Fruit fly (Drosophila melanogaster) whole organism, embryonic: ENCODE measurements around the gene CG13386.

Experiments
- Adf1 ChIP-seq: fragments of 200-800 bp; sonication (Bioruptor generic); IDR thresholded peaks from 2 replicates; pipeline ENCODE4 v1.3.6; 2022; ENCODE audit warnings: missing biosample characterization, missing genetic modification characterization
- BtbVII ChIP-seq: fragments of 200-800 bp; sonication (Bioruptor generic); optimal IDR thresholded peaks from 3 replicates; lab custom pipeline; 2017; ENCODE audit warnings: missing biosample characterization, mild to moderate bottlenecking, missing genetic modification characterization
- CG10959 ChIP-seq: fragments of 200-800 bp; sonication (Bioruptor generic); IDR thresholded peaks from 2 replicates; pipeline ENCODE4 v1.3.6; 2022; ENCODE audit warnings: missing biosample characterization, missing genetic modification characterization
- CG11398 ChIP-seq: fragments of 200-800 bp; sonication (Bioruptor generic); optimal IDR thresholded peaks from 2 replicates; lab custom pipeline; 2016; ENCODE audit warnings: missing biosample characterization, missing genetic modification characterization
- CG11504 ChIP-seq: fragments of 200-800 bp; sonication (Bioruptor generic); optimal IDR thresholded peaks from 3 replicates; lab custom pipeline; 2019; ENCODE audit warnings: missing biosample characterization, mild to moderate bottlenecking, missing genetic modification characterization, moderate library complexity
- CG12391 ChIP-seq: fragments of 200-800 bp; sonication (Bioruptor generic); optimal IDR thresholded peaks from 3 replicates; lab custom pipeline; 2018; ENCODE audit warnings: missing biosample characterization, mild to moderate bottlenecking, missing genetic modification characterization, moderate library complexity
- CG14860 ChIP-seq: fragments of 200-800 bp; sonication (Bioruptor generic); IDR thresholded peaks from 3 replicates; pipeline ENCODE4 v1.3.6; 2022; ENCODE audit warnings: missing biosample characterization, missing genetic modification characterization; ENCODE audit not compliant: partially characterized antibody
- CG15011 ChIP-seq: fragments of 200-800 bp; sonication (Bioruptor generic); optimal IDR thresholded peaks from 3 replicates; lab custom pipeline; 2018; ENCODE audit warnings: missing biosample characterization, mild to moderate bottlenecking, missing genetic modification characterization
- CG1602 ChIP-seq: fragments of 200-800 bp; sonication (Bioruptor generic); optimal IDR thresholded peaks from 3 replicates; lab custom pipeline; 2016; ENCODE audit warnings: missing biosample characterization, missing genetic modification characterization
- CG18262 ChIP-seq: fragments of 200-800 bp; optimal IDR thresholded peaks from 3 replicates; lab custom pipeline; 2019; ENCODE audit warnings: missing biosample characterization, mild to moderate bottlenecking, missing genetic modification characterization, moderate library complexity
- CG2875 ChIP-seq: fragments of 200-800 bp; sonication (Bioruptor generic); optimal IDR thresholded peaks from 2 replicates; lab custom pipeline; 2017; ENCODE audit warnings: missing biosample characterization, mild to moderate bottlenecking, missing genetic modification characterization, missing genetic modification reagents
- CG31365 ChIP-seq: fragments of 200-800 bp; sonication (Bioruptor generic); optimal IDR thresholded peaks from 2 replicates; lab custom pipeline; 2018; ENCODE audit warnings: missing biosample characterization, mild to moderate bottlenecking, missing genetic modification characterization
- CG4282 ChIP-seq: fragments of 200-800 bp; sonication (Bioruptor generic); optimal IDR thresholded peaks from 2 replicates; lab custom pipeline; 2016; ENCODE audit warnings: missing biosample characterization, missing genetic modification characterization
- CG5245 ChIP-seq: fragments of 200-800 bp; sonication (Bioruptor generic); optimal IDR thresholded peaks from 3 replicates; lab custom pipeline; 2016; ENCODE audit warnings: missing biosample characterization, missing genetic modification characterization
- CG6689 ChIP-seq: fragments of 200-800 bp; sonication (Bioruptor generic); IDR thresholded peaks from 2 replicates; pipeline ENCODE4 v1.3.6; 2022; ENCODE audit warnings: missing biosample characterization, missing genetic modification characterization
- CG7271 ChIP-seq: fragments of 200-800 bp; sonication (Bioruptor generic); optimal IDR thresholded peaks from 2 replicates; lab custom pipeline; 2018; ENCODE audit warnings: missing biosample characterization, mild to moderate bottlenecking, missing genetic modification characterization, moderate library complexity
- CG7372 ChIP-seq: fragments of 200-800 bp; sonication (Bioruptor generic); IDR thresholded peaks from 2 replicates; pipeline ENCODE4 v1.3.6; 2022; ENCODE audit warnings: missing biosample characterization, missing genetic modification characterization
- Camta ChIP-seq: fragments of 200-800 bp; sonication (Bioruptor generic); optimal IDR thresholded peaks from 2 replicates; lab custom pipeline; 2016; ENCODE audit warnings: missing biosample characterization, missing genetic modification characterization
- Dbx ChIP-seq: fragments of 200-800 bp; sonication (Bioruptor generic); IDR thresholded peaks from 3 replicates; pipeline ENCODE4 v1.3.6; 2022; ENCODE audit warnings: missing biosample characterization, missing genetic modification characterization
- Doc3 ChIP-seq: fragments of 200-800 bp; sonication (Bioruptor generic); IDR thresholded peaks from 3 replicates; pipeline ENCODE4 v1.3.6; 2022; ENCODE audit warnings: missing biosample characterization, missing genetic modification characterization; ENCODE audit not compliant: partially characterized antibody
- Dref ChIP-seq: fragments of 200-800 bp; sonication (Bioruptor generic); IDR thresholded peaks from 2 replicates; pipeline ENCODE4 v1.3.6; 2022; ENCODE audit warnings: missing biosample characterization, missing genetic modification characterization
- Fer3 ChIP-seq: fragments of 200-800 bp; sonication (Bioruptor generic); optimal IDR thresholded peaks from 2 replicates; lab custom pipeline; 2018; ENCODE audit warnings: missing biosample characterization, mild to moderate bottlenecking, missing genetic modification characterization, moderate library complexity
- HHEX ChIP-seq: fragments of 200-800 bp; sonication (Bioruptor generic); optimal IDR thresholded peaks from 3 replicates; lab custom pipeline; 2017; ENCODE audit warnings: missing biosample characterization, mild to moderate bottlenecking, missing genetic modification characterization, missing genetic modification reagents
- HLHmδ ChIP-seq: fragments of 200-800 bp; sonication (Bioruptor generic); optimal IDR thresholded peaks from 2 replicates; lab custom pipeline; 2018; ENCODE audit warnings: missing biosample characterization, mild to moderate bottlenecking, missing genetic modification characterization, moderate library complexity
- Hand ChIP-seq: fragments of 200-800 bp; sonication (Bioruptor generic); optimal IDR thresholded peaks from 2 replicates; lab custom pipeline; 2017; ENCODE audit warnings: mild to moderate bottlenecking, missing biosample characterization, missing genetic modification reagents, missing genetic modification characterization
- Hmr ChIP-seq: fragments of 200-800 bp; sonication (Bioruptor generic); optimal IDR thresholded peaks from 3 replicates; lab custom pipeline; 2017; ENCODE audit warnings: mild to moderate bottlenecking, missing biosample characterization, missing genetic modification reagents, missing genetic modification characterization
- Jarid2 ChIP-seq: fragments of 200-800 bp; sonication (Bioruptor generic); optimal IDR thresholded peaks from 3 replicates; lab custom pipeline; 2017; ENCODE audit warnings: mild to moderate bottlenecking, missing biosample characterization, missing genetic modification reagents, missing genetic modification characterization
- Oaz ChIP-seq: fragments of 200-800 bp; sonication (Bioruptor generic); IDR thresholded peaks from 2 replicates; pipeline ENCODE4 v1.3.6; 2022; ENCODE audit warnings: missing biosample characterization, missing genetic modification characterization
- Poxn ChIP-seq: fragments of 200-800 bp; sonication (Bioruptor generic); IDR thresholded peaks from 2 replicates; pipeline ENCODE4 v1.3.6; 2022; ENCODE audit warnings: missing biosample characterization, missing genetic modification characterization
- Rfx ChIP-seq: fragments of 200-800 bp; sonication (Bioruptor generic); IDR thresholded peaks from 2 replicates; pipeline ENCODE4 v1.3.6; 2022; ENCODE audit warnings: missing biosample characterization, missing genetic modification characterization
- Sox100B ChIP-seq: fragments of 200-800 bp; sonication (Bioruptor generic); optimal IDR thresholded peaks from 3 replicates; lab custom pipeline; 2018; ENCODE audit warnings: missing biosample characterization, mild to moderate bottlenecking, missing genetic modification characterization
- Sry-β ChIP-seq: fragments of 200-800 bp; sonication (Bioruptor generic); optimal IDR thresholded peaks from 2 replicates; lab custom pipeline; 2018; ENCODE audit warnings: missing biosample characterization, mild to moderate bottlenecking, missing genetic modification characterization, moderate library complexity
- Taf1 ChIP-seq: fragments of 200-800 bp; sonication (Bioruptor generic); IDR thresholded peaks from 2 replicates; pipeline ENCODE4 v1.3.6; 2022; ENCODE audit warnings: missing biosample characterization, missing genetic modification characterization
- cg ChIP-seq: fragments of 200-800 bp; sonication (Bioruptor generic); optimal IDR thresholded peaks from 3 replicates; lab custom pipeline; 2019; ENCODE audit warnings: missing biosample characterization, mild to moderate bottlenecking, missing genetic modification characterization, moderate library complexity
- ci ChIP-seq: fragments of 200-800 bp; sonication (Bioruptor generic); IDR thresholded peaks from 3 replicates; pipeline ENCODE4 v1.3.6; 2022; ENCODE audit warnings: missing biosample characterization, missing genetic modification characterization
- hbn ChIP-seq: fragments of 200-800 bp; sonication (Bioruptor generic); IDR thresholded peaks from 2 replicates; pipeline ENCODE4 v1.3.6; 2022; ENCODE audit warnings: missing biosample characterization, missing genetic modification characterization; ENCODE audit not compliant: partially characterized antibody
- ken ChIP-seq: fragments of 200-800 bp; sonication (Bioruptor generic); IDR thresholded peaks from 3 replicates; pipeline ENCODE4 v1.3.6; 2022; ENCODE audit warnings: missing biosample characterization, missing genetic modification characterization
- klu ChIP-seq: fragments of 200-800 bp; sonication (Bioruptor generic); IDR thresholded peaks from 2 replicates; pipeline ENCODE4 v1.3.6; 2022; ENCODE audit warnings: missing biosample characterization, missing genetic modification characterization
- lov ChIP-seq, 2 experiments: fragments of 200-800 bp in 1 of 2; fragments of >200 bp in 1 of 2; sonication (Bioruptor generic) in 1 of 2; IDR thresholded peaks in 1 of 2; optimal IDR thresholded peaks in 1 of 2; 2 replicates in 1 of 2; 3 replicates in 1 of 2; pipeline versions ENCODE4 v1.3.6 to Lab custom; 2017 to 2022; ENCODE audit warnings: missing biosample characterization in 1 of 2, missing genetic modification characterization in 1 of 2
- nmo ChIP-seq: fragments of 200-800 bp; sonication (Bioruptor generic); optimal IDR thresholded peaks from 2 replicates; lab custom pipeline; 2018; ENCODE audit warnings: missing biosample characterization, mild to moderate bottlenecking, missing genetic modification characterization, moderate library complexity
- nom ChIP-seq: fragments of 200-800 bp; sonication (Bioruptor generic); optimal IDR thresholded peaks from 2 replicates; lab custom pipeline; 2017; ENCODE audit warnings: missing biosample characterization, missing genetic modification characterization, mild to moderate bottlenecking, moderate library complexity, missing genetic modification reagents
- pho ChIP-seq: fragments of 200-800 bp; sonication (Bioruptor generic); optimal IDR thresholded peaks from 2 replicates; lab custom pipeline; 2016; ENCODE audit warnings: missing biosample characterization, missing genetic modification characterization
- row ChIP-seq: fragments of 200-800 bp; sonication (Bioruptor generic); IDR thresholded peaks from 3 replicates; pipeline ENCODE4 v1.3.6; 2022; ENCODE audit warnings: missing biosample characterization, missing genetic modification characterization
- schlank ChIP-seq: fragments of 200-800 bp; sonication (Bioruptor generic); optimal IDR thresholded peaks from 2 replicates; lab custom pipeline; 2018; ENCODE audit warnings: missing biosample characterization, mild to moderate bottlenecking, missing genetic modification characterization
- slbo ChIP-seq: fragments of 200-800 bp; sonication (Bioruptor generic); IDR thresholded peaks from 2 replicates; pipeline ENCODE4 v1.3.6; 2022; ENCODE audit warnings: missing biosample characterization, missing genetic modification characterization
- sug ChIP-seq: fragments of 200-800 bp; optimal IDR thresholded peaks from 2 replicates; lab custom pipeline; 2019; ENCODE audit warnings: missing biosample characterization, mild to moderate bottlenecking, missing genetic modification characterization, moderate library complexity
- tgo ChIP-seq: fragments of 200-800 bp; sonication (Bioruptor generic); IDR thresholded peaks from 3 replicates; pipeline ENCODE4 v1.3.6; 2022; ENCODE audit warnings: missing biosample characterization, missing genetic modification characterization
- vnd ChIP-seq: fragments of 200-800 bp; sonication (Bioruptor generic); IDR thresholded peaks from 3 replicates; pipeline ENCODE4 v1.3.6; 2022; ENCODE audit warnings: missing biosample characterization, missing genetic modification characterization; ENCODE audit not compliant: partially characterized antibody

Gene CG13386

dm6 chr2L:8364006-8364956, 34.5 kb upstream of the CG13386 start, which contains the start of the genes RpS13 and CSN8 (continued):
- TF ChIP-seq Doc3 (GFP tag; lab: Robert Waterston, UW) (peak; percentile 93), Hand (GFP tag; lab: Kevin White, UChicago) (no peak), CG1602 (GFP tag; lab: Kevin White, UChicago) (no peak), Jarid2 (GFP tag; lab: Kevin White, UChicago) (peak; percentile 36), Oaz (GFP tag; lab: Robert Waterston, UW) (no peak), Sry-β (GFP tag; lab: Kevin White, UChicago) (no peak), schlank (tag; lab: Kevin White, UChicago) (no peak), Taf1 (no peak), CG18262 (tag; lab: Kevin White, UChicago) (peak; percentile 38), CG10959 (GFP tag; lab: Robert Waterston, UW) (no peak), CG12391 (tag; lab: Kevin White, UChicago) (peak; percentile 41), CG7271 (tag; lab: Kevin White, UChicago) (peak; percentile 17), Camta (GFP tag; lab: Kevin White, UChicago) (no peak), slbo (GFP tag; lab: Robert Waterston, UW) (no peak), hbn (GFP tag; lab: Robert Waterston, UW) (peak; percentile 93), CG11504 (tag; lab: Kevin White, UChicago) (peak; percentile 44), nom (GFP tag; lab: Kevin White, UChicago) (peak; percentile 32), Dbx (GFP tag; lab: Robert Waterston, UW) (peak; percentile 23; the same call in 2 of the 3 replicates), CG5245 (GFP tag; lab: Kevin White, UChicago) (no peak), CG11398 (GFP tag; lab: Kevin White, UChicago) (no peak), CG4282 (GFP tag; lab: Kevin White, UChicago) (no peak), Fer3 (tag; lab: Kevin White, UChicago) (no peak), sug (tag; lab: Kevin White, UChicago) (peak; percentile 55), ken (GFP tag; lab: Robert Waterston, UW) (no peak), pho (GFP tag; lab: Kevin White, UChicago) (peak; percentile 29), klu (GFP tag; lab: Robert Waterston, UW) (no peak), nmo (GFP tag; lab: Kevin White, UChicago) (peak; percentile 67), CG7372 (GFP tag; lab: Robert Waterston, UW) (no peak), tgo (no peak), vnd (peak; percentile 90), Rfx (GFP tag; lab: Robert Waterston, UW) (peak; percentile 43), lov (optimal IDR thresholded peaks at IDR 0.05; lab: Kevin White, UChicago) (no peak), lov (GFP tag; IDR thresholded peaks at IDR 0.05; lab: Robert Waterston, UW) (no peak), ci (0 out of 3 replicates have a peak, but pooled peaks have one; percentile 15), CG2875 (GFP tag; lab: Kevin White, UChicago) (no peak), CG15011 (GFP tag; lab: Kevin White, UChicago) (no peak), Dref (GFP tag; lab: Robert Waterston, UW) (peak; percentile 75), HHEX (GFP tag; lab: Kevin White, UChicago) (no peak), CG31365 (tag; lab: Kevin White, UChicago) (peak; percentile 23), HLHmδ (GFP tag; lab: Kevin White, UChicago) (no peak), CG6689 (GFP tag; lab: Robert Waterston, UW) (no peak), CG14860 (GFP tag; lab: Robert Waterston, UW) (peak; percentile 92), Poxn (GFP tag; lab: Robert Waterston, UW) (no peak), BtbVII (no peak), Adf1 (GFP tag; lab: Robert Waterston, UW) (no peak), Hmr (GFP tag; lab: Kevin White, UChicago) (peak; percentile 56), Sox100B (GFP tag; lab: Kevin White, UChicago) (no peak), row (GFP tag; lab: Robert Waterston, UW) (peak; percentile 49), cg (peak; percentile 16)
